Fruit fly (Drosophila melanogaster) whole organism, embryonic: ENCODE results near the gene ZAP3.

Source experiments
- CG10209 ChIP-seq: fragments of 200-800 bp; sonication (Bioruptor generic); optimal IDR thresholded peaks from 3 replicates; lab custom pipeline; 2017; ENCODE audit warnings: missing biosample characterization, mild to moderate bottlenecking, missing genetic modification characterization, missing genetic modification reagents
- CG10366 ChIP-seq: fragments of 200-800 bp; sonication (Bioruptor generic); IDR thresholded peaks from 2 replicates; pipeline ENCODE4 v1.3.6; 2022; ENCODE audit warnings: missing biosample characterization, missing genetic modification characterization
- CG10654 ChIP-seq: fragments of 200-800 bp; sonication (Bioruptor generic); optimal IDR thresholded peaks from 2 replicates; lab custom pipeline; 2016; ENCODE audit warnings: missing biosample characterization, missing genetic modification characterization
- CG11093 ChIP-seq: fragments of 200-800 bp; sonication (Bioruptor generic); IDR thresholded peaks from 3 replicates; pipeline ENCODE4 v1.3.6; 2022; ENCODE audit warnings: missing biosample characterization, missing genetic modification characterization
- CG11504 ChIP-seq: fragments of 200-800 bp; sonication (Bioruptor generic); optimal IDR thresholded peaks from 3 replicates; lab custom pipeline; 2019; ENCODE audit warnings: missing biosample characterization, mild to moderate bottlenecking, missing genetic modification characterization, moderate library complexity
- CG11695 ChIP-seq: fragments of 200-800 bp; sonication (Bioruptor generic); IDR thresholded peaks from 3 replicates; pipeline ENCODE4 v1.3.6; 2022; ENCODE audit warnings: missing biosample characterization, missing genetic modification characterization
- CG1233 ChIP-seq: fragments of 200-800 bp; sonication (Bioruptor generic); optimal IDR thresholded peaks from 4 replicates; lab custom pipeline; 2018; ENCODE audit warnings: missing biosample characterization, mild to moderate bottlenecking, missing genetic modification characterization
- CG12391 ChIP-seq: fragments of 200-800 bp; sonication (Bioruptor generic); optimal IDR thresholded peaks from 3 replicates; lab custom pipeline; 2018; ENCODE audit warnings: missing biosample characterization, mild to moderate bottlenecking, missing genetic modification characterization, moderate library complexity
- CG13123 ChIP-seq: fragments of 200-800 bp; sonication (Bioruptor generic); optimal IDR thresholded peaks from 2 replicates; lab custom pipeline; 2016; ENCODE audit warnings: missing biosample characterization, missing genetic modification characterization
- CG14441 ChIP-seq: fragments of 200-800 bp; sonication (Bioruptor generic); IDR thresholded peaks from 2 replicates; pipeline ENCODE4 v1.3.6; 2022; ENCODE audit warnings: missing biosample characterization, missing genetic modification characterization
- CG15269 ChIP-seq: fragments of 200-800 bp; sonication (Bioruptor generic); optimal IDR thresholded peaks from 2 replicates; lab custom pipeline; 2018; ENCODE audit warnings: missing biosample characterization, mild to moderate bottlenecking, missing genetic modification characterization, moderate library complexity
- CG1529 ChIP-seq: fragments of 200-800 bp; sonication (Bioruptor generic); optimal IDR thresholded peaks from 3 replicates; lab custom pipeline; 2018; ENCODE audit warnings: missing biosample characterization, missing genetic modification characterization
- CG16863 ChIP-seq: fragments of 200-800 bp; sonication (Bioruptor generic); optimal IDR thresholded peaks from 3 replicates; lab custom pipeline; 2016; ENCODE audit warnings: missing biosample characterization, missing genetic modification characterization
- CG17385 ChIP-seq: fragments of 200-800 bp; sonication (Bioruptor generic); optimal IDR thresholded peaks from 3 replicates; lab custom pipeline; 2018; ENCODE audit warnings: missing biosample characterization, mild to moderate bottlenecking, missing genetic modification characterization
- CG18262 ChIP-seq: fragments of 200-800 bp; optimal IDR thresholded peaks from 3 replicates; lab custom pipeline; 2019; ENCODE audit warnings: missing biosample characterization, mild to moderate bottlenecking, missing genetic modification characterization, moderate library complexity
- CG30431 ChIP-seq: fragments of 200-800 bp; sonication (Bioruptor generic); optimal IDR thresholded peaks from 2 replicates; lab custom pipeline; 2017; ENCODE audit warnings: missing biosample characterization, missing genetic modification characterization
- CG31441 ChIP-seq: fragments of 200-800 bp; sonication (Bioruptor generic); IDR thresholded peaks from 2 replicates; pipeline ENCODE4 v1.3.6; 2022; ENCODE audit warnings: missing biosample characterization, missing genetic modification characterization
- CG32532 ChIP-seq: fragments of 200-800 bp; sonication (Bioruptor generic); IDR thresholded peaks from 2 replicates; pipeline ENCODE4 v1.3.6; 2022; ENCODE audit warnings: missing biosample characterization, missing genetic modification characterization
- CG4404 ChIP-seq: fragments of 200-800 bp; sonication (Bioruptor generic); IDR thresholded peaks from 2 replicates; pipeline ENCODE4 v1.3.6; 2022; ENCODE audit warnings: missing biosample characterization, missing genetic modification characterization
- CG4424 ChIP-seq: fragments of 200-800 bp; sonication (Bioruptor generic); optimal IDR thresholded peaks from 3 replicates; lab custom pipeline; 2016; ENCODE audit warnings: missing biosample characterization, missing genetic modification characterization
- CG6254 ChIP-seq: fragments of 200-800 bp; sonication (Bioruptor generic); optimal IDR thresholded peaks from 3 replicates; lab custom pipeline; 2017; ENCODE audit warnings: mild to moderate bottlenecking, missing biosample characterization, missing genetic modification reagents, missing genetic modification characterization
- CG6272 ChIP-seq: fragments of 200-800 bp; sonication (Bioruptor generic); IDR thresholded peaks from 2 replicates; pipeline ENCODE4 v1.3.6; 2022; ENCODE audit warnings: missing biosample characterization, missing genetic modification characterization
- CG6689 ChIP-seq: fragments of 200-800 bp; sonication (Bioruptor generic); IDR thresholded peaks from 2 replicates; pipeline ENCODE4 v1.3.6; 2022; ENCODE audit warnings: missing biosample characterization, missing genetic modification characterization
- CG7786 ChIP-seq: fragments of 200-800 bp; sonication (Bioruptor generic); optimal IDR thresholded peaks from 2 replicates; lab custom pipeline; 2016; ENCODE audit warnings: missing biosample characterization, missing genetic modification characterization
- CG8388 ChIP-seq: fragments of 200-800 bp; sonication (Bioruptor generic); optimal IDR thresholded peaks from 2 replicates; lab custom pipeline; 2019; ENCODE audit warnings: missing biosample characterization, mild to moderate bottlenecking, missing genetic modification characterization, moderate library complexity
- CG8944 ChIP-seq: fragments of 200-800 bp; sonication (Bioruptor generic); optimal IDR thresholded peaks from 3 replicates; lab custom pipeline; 2016; ENCODE audit warnings: missing biosample characterization, missing genetic modification characterization
- CG9727 ChIP-seq: fragments of 200-800 bp; sonication (Bioruptor generic); optimal IDR thresholded peaks from 3 replicates; lab custom pipeline; 2017; ENCODE audit warnings: missing biosample characterization, mild to moderate bottlenecking, missing genetic modification characterization
- E2f1 ChIP-seq: fragments of 200-800 bp; sonication (Bioruptor generic); IDR thresholded peaks from 2 replicates; pipeline ENCODE4 v1.3.6; 2022; ENCODE audit warnings: missing biosample characterization, missing genetic modification characterization
- HLH3B ChIP-seq: fragments of 200-800 bp; sonication (Bioruptor generic); IDR thresholded peaks from 2 replicates; pipeline ENCODE4 v1.3.6; 2022; ENCODE audit warnings: missing biosample characterization, missing genetic modification characterization
- Hr78 ChIP-seq, 2 experiments: fragments of 200-800 bp in 1 of 2; fragments of >200 bp in 1 of 2; sonication (Bioruptor generic) in 1 of 2; optimal IDR thresholded peaks; 2 replicates each; lab custom pipeline; 2017 to 2019; ENCODE audit warnings: missing biosample characterization in 2 of 2, missing genetic modification characterization in 2 of 2, mild to moderate bottlenecking in 1 of 2, moderate library complexity in 1 of 2
- Oli ChIP-seq: fragments of 200-800 bp; sonication (Bioruptor generic); optimal IDR thresholded peaks from 2 replicates; lab custom pipeline; 2018; ENCODE audit warnings: missing biosample characterization, mild to moderate bottlenecking, missing genetic modification characterization, moderate library complexity
- Ptx1 ChIP-seq: fragments of 200-800 bp; sonication (Bioruptor generic); IDR thresholded peaks from 2 replicates; pipeline ENCODE4 v1.3.6; 2022; ENCODE audit warnings: missing biosample characterization, missing genetic modification characterization
- Stat92E ChIP-seq, 3 experiments: fragments of >200 bp in 2 of 3; fragments of 200-800 bp in 1 of 3; sonication (Bioruptor generic) in 1 of 3; optimal IDR thresholded peaks; 2 replicates each; lab custom pipeline; 2017 to 2019; ENCODE audit warnings: missing biosample characterization in 3 of 3, missing genetic modification characterization in 3 of 3, mild to moderate bottlenecking in 1 of 3, moderate library complexity in 1 of 3
- Xbp1 ChIP-seq: fragments of 200-800 bp; sonication (Bioruptor generic); optimal IDR thresholded peaks from 3 replicates; lab custom pipeline; 2016; ENCODE audit warnings: missing biosample characterization, mild to moderate bottlenecking, missing genetic modification characterization
- YL-1 ChIP-seq: fragments of 200-800 bp; sonication (Bioruptor generic); optimal IDR thresholded peaks from 3 replicates; lab custom pipeline; 2017; ENCODE audit warnings: missing biosample characterization, mild to moderate bottlenecking, missing genetic modification characterization
- ase ChIP-seq: fragments of 200-800 bp; sonication (Bioruptor generic); IDR thresholded peaks from 3 replicates; pipeline ENCODE4 v1.3.6; 2022; ENCODE audit warnings: missing biosample characterization, missing genetic modification characterization
- bcd ChIP-seq: fragments of 200-800 bp; sonication (Bioruptor generic); optimal IDR thresholded peaks from 2 replicates; lab custom pipeline; 2017; ENCODE audit warnings: missing biosample characterization, mild to moderate bottlenecking, missing genetic modification characterization
- chm ChIP-seq: fragments of 200-800 bp; sonication (Bioruptor generic); IDR thresholded peaks from 2 replicates; pipeline ENCODE4 v1.3.6; 2022; ENCODE audit warnings: missing biosample characterization, missing genetic modification characterization
- crc ChIP-seq: fragments of 200-800 bp; sonication (Bioruptor generic); optimal IDR thresholded peaks from 2 replicates; lab custom pipeline; 2016; ENCODE audit warnings: missing biosample characterization, missing genetic modification characterization
- dpn ChIP-seq, 2 experiments: fragments of 200-800 bp; sonication (Bioruptor generic); optimal IDR thresholded peaks; 3 replicates each; lab custom pipeline; 2016; ENCODE audit warnings: missing biosample characterization in 2 of 2, missing genetic modification characterization in 2 of 2
- fd96Cb ChIP-seq: fragments of 200-800 bp; sonication (Bioruptor generic); optimal IDR thresholded peaks from 2 replicates; lab custom pipeline; 2018; ENCODE audit warnings: missing biosample characterization, mild to moderate bottlenecking, missing genetic modification characterization, moderate library complexity
- gce ChIP-seq: fragments of 200-800 bp; sonication (Bioruptor generic); IDR thresholded peaks from 3 replicates; pipeline ENCODE4 v1.3.6; 2022; ENCODE audit warnings: missing biosample characterization, missing genetic modification characterization
- grau ChIP-seq: fragments of 200-800 bp; optimal IDR thresholded peaks from 3 replicates; lab custom pipeline; 2019; ENCODE audit warnings: missing biosample characterization, mild to moderate bottlenecking, missing genetic modification characterization, moderate library complexity
- hkb ChIP-seq, 2 experiments: fragments of 200-800 bp in 1 of 2; fragments of >200 bp in 1 of 2; sonication (Bioruptor generic) in 1 of 2; IDR thresholded peaks in 1 of 2; optimal IDR thresholded peaks in 1 of 2; 2 replicates each; pipeline versions ENCODE4 v1.3.6 to Lab custom; 2017 to 2022; ENCODE audit warnings: missing biosample characterization in 1 of 2, missing genetic modification characterization in 1 of 2
- ind ChIP-seq: fragments of 200-800 bp; sonication (Bioruptor generic); optimal IDR thresholded peaks from 3 replicates; lab custom pipeline; 2016; ENCODE audit warnings: missing biosample characterization, missing genetic modification characterization
- lbe ChIP-seq: fragments of 200-800 bp; sonication (Bioruptor generic); optimal IDR thresholded peaks from 2 replicates; lab custom pipeline; 2016; ENCODE audit warnings: missing biosample characterization, mild to moderate bottlenecking, missing genetic modification characterization
- nmo ChIP-seq: fragments of 200-800 bp; sonication (Bioruptor generic); optimal IDR thresholded peaks from 2 replicates; lab custom pipeline; 2018; ENCODE audit warnings: missing biosample characterization, mild to moderate bottlenecking, missing genetic modification characterization, moderate library complexity
- tin ChIP-seq: fragments of 200-800 bp; sonication (Bioruptor generic); optimal IDR thresholded peaks from 3 replicates; lab custom pipeline; 2016; ENCODE audit warnings: missing biosample characterization, missing genetic modification characterization
- unpg ChIP-seq: fragments of 200-800 bp; sonication (Bioruptor generic); optimal IDR thresholded peaks from 3 replicates; lab custom pipeline; 2018; ENCODE audit warnings: missing biosample characterization, mild to moderate bottlenecking, missing genetic modification characterization, moderate library complexity

Gene ZAP3

DNA sequence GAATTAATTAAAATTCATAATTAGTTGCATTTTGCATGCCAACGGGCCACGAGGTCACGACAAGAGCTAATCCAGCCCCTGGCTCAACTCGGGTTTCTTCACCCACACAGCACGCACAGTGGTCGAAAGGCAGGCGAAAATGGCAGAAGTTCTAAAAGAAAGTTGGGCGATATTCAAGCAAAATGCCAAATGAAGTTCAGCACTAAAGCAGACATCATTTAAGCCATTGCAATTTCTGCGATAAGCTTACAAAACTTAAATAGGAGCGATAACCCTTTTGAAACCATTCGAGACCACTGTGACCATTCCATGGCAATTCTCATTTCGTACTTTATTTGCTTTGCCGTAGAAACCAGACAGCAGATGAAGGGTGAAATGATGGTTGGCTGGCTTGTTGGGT, 14.8 kb downstream of the ZAP3 start (continued):
- peak; percentile 40 for TF ChIP-seq CG16863
- TF ChIP-seq CG7786 (GFP tag; lab: Kevin White, UChicago): peak; percentile 25
- TF ChIP-seq CG11504: peak; percentile 62
- TF ChIP-seq CG6689 (GFP tag; lab: Robert Waterston, UW): peak; percentile 47; the same call in 1 of the 2 replicates
- TF ChIP-seq CG1233 (GFP tag; lab: Kevin White, UChicago): peak; percentile 21
- peak; percentile 15 for TF ChIP-seq CG8388 (GFP tag; lab: Kevin White, UChicago)
- peak; percentile 20 for TF ChIP-seq CG1529 (GFP tag; lab: Kevin White, UChicago)
- no peak for TF ChIP-seq crc (GFP tag; lab: Kevin White, UChicago)
- TF ChIP-seq dpn (GFP tag; optimal IDR thresholded peaks at IDR 0.05; lab: Kevin White, UChicago): peak; percentile 0 to 50
- peak; percentile 51; the same call in 1 of the 3 replicates for TF ChIP-seq CG11695 (GFP tag; lab: Robert Waterston, UW)
- TF ChIP-seq CG15269 (tag; lab: Kevin White, UChicago): peak; percentile 44
- peak; percentile 47; the same call in 1 of the 2 replicates for TF ChIP-seq CG31441 (GFP tag; lab: Robert Waterston, UW)
- peak; percentile 54 for TF ChIP-seq CG14441 (GFP tag; lab: Robert Waterston, UW)
- peak; percentile 60 for TF ChIP-seq ind (GFP tag; lab: Kevin White, UChicago)
- peak; percentile 47 for TF ChIP-seq CG4424 (GFP tag; lab: Kevin White, UChicago)
- 0 out of 3 replicates have a peak, but pooled peaks have one; percentile 18 for TF ChIP-seq gce (GFP tag; lab: Robert Waterston, UW)
- no peak for TF ChIP-seq Stat92E (GFP tag; optimal IDR thresholded peaks at IDR 0.05; lab: Kevin White, UChicago)
- peak; percentile 41 for TF ChIP-seq CG30431 (GFP tag; lab: Kevin White, UChicago)
- TF ChIP-seq Xbp1 (GFP tag; lab: Kevin White, UChicago): peak; percentile 57
- peak; percentile 14 for TF ChIP-seq CG10654 (GFP tag; lab: Kevin White, UChicago)
- peak; percentile 21 for TF ChIP-seq CG9727
- TF ChIP-seq CG32532 (GFP tag; lab: Robert Waterston, UW): peak; percentile 56; the same call in 1 of the 2 replicates
- TF ChIP-seq CG8944: no peak
- peak; percentile 64 for TF ChIP-seq Ptx1 (GFP tag; lab: Robert Waterston, UW)
- TF ChIP-seq tin (GFP tag; lab: Kevin White, UChicago): peak; percentile 19
- no peak for TF ChIP-seq CG11093 (GFP tag; lab: Robert Waterston, UW)
- peak; percentile 19; the same call in 1 of the 2 replicates for TF ChIP-seq CG10366 (GFP tag; lab: Robert Waterston, UW)
- peak; percentile 35 for TF ChIP-seq grau (tag; lab: Kevin White, UChicago)
- no peak for TF ChIP-seq Hr78 (GFP tag; optimal IDR thresholded peaks at IDR 0.05; lab: Kevin White, UChicago)
- TF ChIP-seq E2f1 (GFP tag; lab: Robert Waterston, UW): 0 out of 2 replicates have a peak, but pooled peaks have one; percentile 22
- TF ChIP-seq chm (GFP tag; lab: Robert Waterston, UW): 0 out of 2 replicates have a peak, but pooled peaks have one; percentile 33
- TF ChIP-seq YL-1 (GFP tag; lab: Kevin White, UChicago): no peak
- 0 out of 2 replicates have a peak, but pooled peaks have one; percentile 20 for TF ChIP-seq CG6272 (GFP tag; lab: Robert Waterston, UW)
- peak; percentile 34 for TF ChIP-seq CG12391 (tag; lab: Kevin White, UChicago)
- TF ChIP-seq HLH3B (GFP tag; lab: Robert Waterston, UW): peak; percentile 50; the same call in 1 of the 2 replicates
- TF ChIP-seq Oli (tag; lab: Kevin White, UChicago): peak; percentile 58
- peak; percentile 38 for TF ChIP-seq CG10209 (GFP tag; lab: Kevin White, UChicago)
- peak; percentile 36 for TF ChIP-seq bcd (GFP tag; lab: Kevin White, UChicago)
- peak; percentile 13 for TF ChIP-seq CG17385 (GFP tag; lab: Kevin White, UChicago)
- no peak for TF ChIP-seq lbe (GFP tag; lab: Kevin White, UChicago)
- TF ChIP-seq hkb (optimal IDR thresholded peaks at IDR 0.05; lab: Kevin White, UChicago): no peak
- TF ChIP-seq hkb (GFP tag; IDR thresholded peaks at IDR 0.05; lab: Robert Waterston, UW): peak; percentile 51
- peak; percentile 57 for TF ChIP-seq fd96Cb (tag; lab: Kevin White, UChicago)
- TF ChIP-seq unpg (GFP tag; lab: Kevin White, UChicago): peak; percentile 58
- peak; percentile 49 for TF ChIP-seq CG4404 (GFP tag; lab: Robert Waterston, UW)
- no peak for TF ChIP-seq CG13123 (GFP tag; lab: Kevin White, UChicago)
- TF ChIP-seq nmo (GFP tag; lab: Kevin White, UChicago): peak; percentile 33
- peak; percentile 21 for TF ChIP-seq CG6254
- 0 out of 3 replicates have a peak, but pooled peaks have one; percentile 37 for TF ChIP-seq ase (GFP tag; lab: Robert Waterston, UW)
- peak; percentile 32 for TF ChIP-seq CG18262 (tag; lab: Kevin White, UChicago)
